Worm (Caenorhabditis elegans) whole organism, young adult: ENCODE results near the gene irld-11.

ENCODE experiments used
- B0019.2 ChIP-seq: fragments of 200-800 bp; sonication (Bioruptor generic); conservative IDR thresholded peaks from 2 replicates; pipeline ENCODE4 v1.3.6; 2022; ENCODE audit warnings: missing genetic modification reagents, missing genetic modification characterization, missing compliant biosample characterization
- B0336.3 ChIP-seq: fragments of 200-800 bp; sonication (Bioruptor generic); IDR thresholded peaks from 2 replicates; pipeline ENCODE4 v1.3.6; 2022; ENCODE audit warnings: missing genetic modification characterization, missing compliant biosample characterization
- C17E4.6 ChIP-seq: fragments of 200-800 bp; sonication (Bioruptor generic); IDR thresholded peaks from 2 replicates; pipeline ENCODE4 v1.3.6; 2022; ENCODE audit warnings: missing genetic modification reagents, missing genetic modification characterization, missing compliant biosample characterization
- F52B5.7 ChIP-seq: sonication (generic microtip); optimal IDR thresholded peaks from 2 replicates; lab custom pipeline; 2016; ENCODE audit warnings: mild to moderate bottlenecking, missing genetic modification characterization, missing compliant biosample characterization
- F57A8.1 ChIP-seq: fragments of 200-800 bp; sonication (Bioruptor generic); optimal IDR thresholded peaks from 2 replicates; lab custom pipeline; 2018; ENCODE audit warnings: mild to moderate bottlenecking, missing genetic modification characterization, moderate library complexity, missing compliant biosample characterization
- T26A5.8 ChIP-seq: sonication (generic microtip); optimal IDR thresholded peaks from 2 replicates; lab custom pipeline; 2016; ENCODE audit warnings: missing genetic modification characterization, missing compliant biosample characterization
- Y53G8AR.9 ChIP-seq: fragments of 200-800 bp; sonication (Bioruptor generic); conservative IDR thresholded peaks from 2 replicates; pipeline ENCODE4 v1.3.6; 2022; ENCODE audit warnings: missing genetic modification reagents, missing genetic modification characterization, missing compliant biosample characterization
- akir-1 ChIP-seq: fragments of 200-800 bp; sonication (Bioruptor generic); optimal IDR thresholded peaks from 2 replicates; lab custom pipeline; 2018; ENCODE audit warnings: mild to moderate bottlenecking, missing genetic modification characterization, moderate library complexity, missing compliant biosample characterization
- aptf-3 ChIP-seq: fragments of 200-800 bp; sonication (Bioruptor generic); IDR thresholded peaks from 2 replicates; pipeline ENCODE4 v1.3.6; 2022; ENCODE audit warnings: missing genetic modification characterization, missing compliant biosample characterization
- attf-5 ChIP-seq: fragments of 200-800 bp; sonication (Bioruptor generic); optimal IDR thresholded peaks from 2 replicates; lab custom pipeline; 2018; ENCODE audit warnings: mild to moderate bottlenecking, missing genetic modification characterization, missing compliant biosample characterization
- cebp-1 ChIP-seq, 2 experiments: fragments of 200-800 bp in 1 of 2; sonication (Bioruptor generic) in 1 of 2; sonication (generic microtip) in 1 of 2; IDR thresholded peaks in 1 of 2; optimal IDR thresholded peaks in 1 of 2; 2 replicates each; pipeline versions ENCODE4 v1.3.6 to Lab custom; 2017 to 2022; ENCODE audit warnings: missing compliant biosample characterization in 2 of 2, missing genetic modification characterization in 2 of 2, mild to moderate bottlenecking in 1 of 2, missing genetic modification reagents in 1 of 2, moderate library complexity in 1 of 2
- ceh-40 ChIP-seq: fragments of 200-800 bp; sonication (Bioruptor generic); IDR thresholded peaks from 2 replicates; pipeline ENCODE4 v1.3.6; 2022; ENCODE audit warnings: missing genetic modification characterization, missing compliant biosample characterization
- ceh-79 ChIP-seq: sonication (generic microtip); optimal IDR thresholded peaks from 2 replicates; lab custom pipeline; 2017; ENCODE audit warnings: mild to moderate bottlenecking, missing genetic modification characterization, missing compliant biosample characterization
- dpl-1 ChIP-seq: fragments of 150-350 bp; optimal IDR thresholded peaks from 2 replicates; lab custom pipeline; 2014; ENCODE audit warnings: missing biosample characterization, missing genetic modification reagents, missing genetic modification characterization
- efl-1 ChIP-seq: fragments of 150-350 bp; optimal IDR thresholded peaks from 2 replicates; lab custom pipeline; 2014; ENCODE audit warnings: missing biosample characterization, missing genetic modification reagents, missing genetic modification characterization
- him-1 ChIP-seq: sonication (generic microtip); optimal IDR thresholded peaks from 2 replicates; lab custom pipeline; 2016; ENCODE audit warnings: missing genotype, missing genetic modification reagents, missing genetic modification characterization, missing compliant biosample characterization
- hlh-26 ChIP-seq: fragments of 200-800 bp; sonication (Bioruptor generic); conservative IDR thresholded peaks from 2 replicates; pipeline ENCODE4 v1.3.6; 2022; ENCODE audit warnings: missing genetic modification reagents, missing genetic modification characterization, missing compliant biosample characterization
- hmg-1.2 ChIP-seq: fragments of 200-800 bp; sonication (Bioruptor generic); IDR thresholded peaks from 2 replicates; pipeline ENCODE4 v1.3.6; 2022; ENCODE audit warnings: missing genetic modification reagents, missing genetic modification characterization, missing compliant biosample characterization
- lag-1 ChIP-seq: fragments of 200-800 bp; sonication (Bioruptor generic); IDR thresholded peaks from 2 replicates; pipeline ENCODE4 v1.3.6; 2022; ENCODE audit warnings: missing genetic modification reagents, missing genetic modification characterization, missing compliant biosample characterization
- lin-26 ChIP-seq: fragments of 200-800 bp; sonication (Bioruptor generic); IDR thresholded peaks from 2 replicates; pipeline ENCODE4 v1.3.6; 2022; ENCODE audit warnings: missing genetic modification reagents, missing genetic modification characterization, missing compliant biosample characterization
- lin-40 ChIP-seq: sonication (generic microtip); optimal IDR thresholded peaks from 2 replicates; lab custom pipeline; 2016; ENCODE audit warnings: missing genetic modification characterization, mild to moderate bottlenecking, missing compliant biosample characterization, missing genotype, missing genetic modification reagents
- lsl-1 ChIP-seq: fragments of 200-800 bp; sonication (Bioruptor generic); optimal IDR thresholded peaks from 2 replicates; lab custom pipeline; 2018; ENCODE audit warnings: mild to moderate bottlenecking, missing genetic modification characterization, moderate library complexity, missing compliant biosample characterization
- nhr-27 ChIP-seq: fragments of 200-800 bp; sonication (Bioruptor generic); optimal IDR thresholded peaks from 2 replicates; lab custom pipeline; 2018; ENCODE audit warnings: mild to moderate bottlenecking, missing genetic modification characterization, moderate library complexity, missing compliant biosample characterization
- nhr-90 ChIP-seq: sonication (generic microtip); optimal IDR thresholded peaks from 2 replicates; lab custom pipeline; 2016; ENCODE audit warnings: missing genotype, mild to moderate bottlenecking, missing genetic modification characterization, missing compliant biosample characterization
- pha-4 ChIP-seq: fragments of 150-350 bp; sonication (generic microtip); optimal IDR thresholded peaks from 2 replicates; lab custom pipeline; 2014; ENCODE audit warnings: missing biosample characterization, missing genetic modification reagents, missing genetic modification characterization
- rpc-1 ChIP-seq, 2 experiments: fragments of 150-350 bp in 1 of 2; sonication (generic microtip) in 1 of 2; optimal IDR thresholded peaks; 2 replicates each; lab custom pipeline; 2014 to 2018; ENCODE audit warnings: missing biosample characterization in 1 of 2, missing genetic modification characterization in 1 of 2, missing genetic modification reagents in 1 of 2, missing genotype in 1 of 2
- sea-2 ChIP-seq: fragments of 200-800 bp; sonication (Bioruptor generic); IDR thresholded peaks from 2 replicates; pipeline ENCODE4 v1.3.6; 2022; ENCODE audit warnings: missing genetic modification characterization, missing compliant biosample characterization
- snpc-1.3 ChIP-seq: sonication (generic microtip); optimal IDR thresholded peaks from 2 replicates; lab custom pipeline; 2017; ENCODE audit warnings: missing genetic modification characterization, mild to moderate bottlenecking, missing compliant biosample characterization, antibody characterized with exemption, moderate library complexity, missing genotype, missing genetic modification reagents; ENCODE audit not compliant: insufficient read depth
- tbp1 ChIP-seq: fragments of 200-800 bp; sonication (Bioruptor generic); optimal IDR thresholded peaks from 2 replicates; lab custom pipeline; 2018; ENCODE audit warnings: mild to moderate bottlenecking, missing genetic modification characterization, missing compliant biosample characterization
- tlf-1 ChIP-seq: fragments of 200-800 bp; sonication (Bioruptor generic); optimal IDR thresholded peaks from 2 replicates; lab custom pipeline; 2018; ENCODE audit warnings: mild to moderate bottlenecking, missing genetic modification characterization, missing compliant biosample characterization
- ztf-26 ChIP-seq: sonication (generic microtip); optimal IDR thresholded peaks from 2 replicates; lab custom pipeline; 2017; ENCODE audit warnings: missing genetic modification characterization, missing compliant biosample characterization

The irld-11 gene

DNA sequence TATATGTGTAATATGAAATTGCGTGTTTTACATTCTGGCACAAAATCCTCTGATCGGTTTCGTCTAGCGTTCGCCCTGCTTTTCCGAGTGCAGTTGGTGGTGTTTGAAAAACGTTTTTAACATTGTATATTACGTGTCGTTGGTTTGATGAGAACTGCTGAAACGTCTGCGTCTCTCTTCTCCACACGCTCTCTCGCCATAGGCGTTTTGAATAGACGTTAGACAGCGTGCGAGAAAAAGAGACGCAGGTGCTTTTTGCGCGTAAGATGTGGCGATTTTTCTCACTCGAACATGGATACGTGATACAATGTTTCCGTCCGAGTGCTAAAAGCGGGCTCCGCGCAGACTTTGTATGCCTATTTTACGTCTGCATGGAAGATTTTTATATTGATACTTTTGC, 34.4 kb upstream of the irld-11 start:
- peak; percentile 95 for TF ChIP-seq hmg-1.2
- no peak for TF ChIP-seq nhr-90 (tag; lab: Kevin White, UChicago)

DNA sequence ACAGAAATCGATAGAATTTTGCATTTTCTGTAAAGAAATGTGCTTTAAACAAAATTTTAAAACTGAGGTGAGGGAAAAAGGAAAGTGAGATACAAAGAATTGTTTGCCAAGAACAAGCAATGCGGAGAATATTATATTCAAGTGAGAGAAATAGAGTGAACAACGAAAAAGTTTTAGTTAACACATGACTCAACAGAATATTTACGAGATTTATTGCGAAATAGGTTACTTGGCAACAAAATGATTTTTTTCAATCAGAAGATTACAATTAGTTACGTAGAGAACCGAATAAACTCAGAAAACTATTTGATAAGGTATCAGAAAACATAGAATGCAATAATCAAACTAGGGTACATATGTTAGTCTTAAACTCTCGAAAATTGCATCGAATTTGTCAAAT, 33.5 kb upstream of the irld-11 start, which contains the start of gene nhr-117:
Gene nhr-117 (minus strand): TSS at position 27 of the 400 bp plus-strand sequence.
- no peak for TF ChIP-seq snpc-1.3 (tag; lab: Kevin White, UChicago)
- no peak for TF ChIP-seq rpc-1 (optimal IDR thresholded peaks at IDR 0.05; lab: Kevin White, UChicago)
- no peak for TF ChIP-seq rpc-1 (tag; optimal IDR thresholded peaks at IDR 0.05; lab: Kevin White, UChicago)
- no peak for TF ChIP-seq lsl-1 (GFP tag; lab: Kevin White, UChicago)
- peak; percentile 86 for TF ChIP-seq cebp-1 (GFP tag; IDR thresholded peaks at IDR 0.05; lab: Robert Waterston, UW)
- peak; percentile 95 for TF ChIP-seq cebp-1 (tag; optimal IDR thresholded peaks at IDR 0.05; lab: Kevin White, UChicago)
- TF ChIP-seq attf-5 (GFP tag; lab: Kevin White, UChicago) = peak; percentile 1

DNA sequence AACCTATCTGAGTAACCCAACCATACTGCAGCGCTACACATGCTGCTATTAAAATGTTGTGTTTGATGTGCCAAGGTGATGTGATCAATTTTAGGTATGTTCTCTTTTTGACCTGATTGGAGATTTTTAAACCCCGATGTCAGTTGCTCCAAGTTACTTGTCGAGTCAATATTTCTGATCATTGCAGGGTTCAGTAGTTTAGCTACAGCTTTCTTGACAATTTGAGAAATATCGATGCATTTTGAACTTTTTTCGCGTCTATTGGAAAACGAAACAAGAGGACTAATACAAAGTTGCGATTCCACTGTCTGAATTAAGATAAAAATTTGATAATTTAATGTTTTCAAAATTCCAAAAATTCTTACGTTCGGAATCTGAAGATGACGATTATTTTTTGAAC, 31.5 kb upstream of the irld-11 start:
- TF ChIP-seq cebp-1 (GFP tag; IDR thresholded peaks at IDR 0.05; lab: Robert Waterston, UW) = no peak
- TF ChIP-seq cebp-1 (tag; optimal IDR thresholded peaks at IDR 0.05; lab: Kevin White, UChicago) = no peak
- no peak for TF ChIP-seq lag-1 (GFP tag; lab: Robert Waterston, UW)
- no peak for TF ChIP-seq B0336.3 (GFP tag; lab: Robert Waterston, UW)
- TF ChIP-seq tlf-1 (GFP tag; lab: Kevin White, UChicago) = no peak
- no peak for TF ChIP-seq pha-4 (tag; lab: Kevin White, UChicago)
- no peak for TF ChIP-seq nhr-27
- TF ChIP-seq dpl-1 (GFP tag; lab: Kevin White, UChicago) = no peak
- no peak for TF ChIP-seq akir-1 (GFP tag; lab: Kevin White, UChicago)
- no peak for TF ChIP-seq B0019.2

DNA sequence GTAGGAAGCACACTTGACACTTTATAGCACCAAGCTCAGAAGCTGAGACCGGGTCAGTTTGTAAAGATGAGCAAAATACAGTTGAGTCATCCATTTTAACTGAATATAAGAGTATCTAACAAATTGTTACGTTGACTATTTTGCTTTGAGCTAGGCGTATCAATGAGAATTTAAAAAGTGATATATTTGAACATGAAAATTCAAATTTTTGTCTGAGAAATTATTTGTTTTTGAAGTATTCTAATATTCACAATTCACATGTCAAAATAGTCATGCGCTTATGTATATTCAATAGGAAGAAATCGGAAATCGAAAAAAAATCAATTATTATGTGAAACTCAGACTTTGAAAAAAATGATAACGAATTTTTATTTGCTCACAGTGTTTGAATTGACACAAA, 30.6 kb upstream of the irld-11 start, which contains the start of gene nhr-110:
Gene nhr-110 (minus strand): TSS at position 101 of the 400 bp plus-strand sequence.
- TF ChIP-seq hlh-26 (no peak), sea-2 (GFP tag; lab: Robert Waterston, UW) (no peak), T26A5.8 (tag; lab: Kevin White, UChicago) (no peak), F57A8.1 (GFP tag; lab: Kevin White, UChicago) (no peak), aptf-3 (GFP tag; lab: Robert Waterston, UW) (no peak), Y53G8AR.9 (no peak), F52B5.7 (tag; lab: Kevin White, UChicago) (no peak), ceh-79 (tag; lab: Kevin White, UChicago) (no peak), ztf-26 (tag; lab: Kevin White, UChicago) (no peak)

DNA sequence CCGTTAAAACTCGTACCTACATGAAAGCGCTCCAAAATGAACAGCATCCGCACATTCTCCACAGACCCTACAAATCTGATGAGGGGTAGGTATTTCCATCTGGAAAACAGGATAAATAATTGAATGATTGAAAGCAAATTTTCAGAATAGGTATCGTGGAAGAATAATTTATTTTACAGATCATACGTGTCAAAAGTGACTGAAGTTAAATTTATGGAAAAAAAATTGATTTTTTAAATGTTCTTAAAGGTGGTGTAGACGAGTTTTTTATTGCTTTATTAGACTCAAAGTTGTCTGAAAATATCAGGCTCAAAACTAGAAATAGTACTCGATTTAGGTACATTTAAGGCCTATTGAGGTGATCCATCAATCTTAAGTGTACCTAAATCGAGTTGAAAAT, 28.2 kb upstream of the irld-11 start, which contains the start of gene nhr-237:
Gene nhr-237 (minus strand): TSS at position 101 of the 400 bp plus-strand sequence.
- TF ChIP-seq attf-5 (GFP tag; lab: Kevin White, UChicago) = no peak
- TF ChIP-seq C17E4.6 (GFP tag; lab: Robert Waterston, UW) = no peak
- no peak for TF ChIP-seq ceh-79 (tag; lab: Kevin White, UChicago)
- TF ChIP-seq ceh-40 (GFP tag; lab: Robert Waterston, UW) = no peak
- TF ChIP-seq tbp1 (GFP tag; lab: Kevin White, UChicago) = no peak
- no peak for TF ChIP-seq him-1
- no peak for TF ChIP-seq sea-2 (GFP tag; lab: Robert Waterston, UW)
- TF ChIP-seq efl-1 = no peak
- TF ChIP-seq, all 124 proteins: peak for 0

DNA sequence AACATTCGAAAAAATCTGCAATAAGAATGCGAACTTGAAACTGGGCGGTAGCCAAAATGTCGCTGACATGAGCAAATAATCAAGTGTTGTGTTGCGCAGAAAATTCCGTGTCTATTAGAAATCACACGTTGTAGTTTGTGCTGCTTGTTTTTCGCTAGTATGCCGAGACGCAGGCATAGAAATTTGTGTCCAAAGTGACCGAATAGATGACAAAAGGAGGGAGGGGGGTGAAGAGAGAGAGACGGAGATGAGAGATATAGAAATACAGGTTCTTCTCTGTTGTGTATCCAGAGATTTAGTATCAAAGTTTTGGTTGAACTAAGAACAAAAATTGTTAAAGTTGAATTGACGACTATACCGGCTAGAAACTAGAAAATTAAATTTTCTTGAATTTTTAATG, 27.7 kb upstream of the irld-11 start:
- TF ChIP-seq sea-2 (GFP tag; lab: Robert Waterston, UW) = no peak
- 0 out of 2 replicates have a peak, but pooled peaks have one; percentile 25 for TF ChIP-seq Y53G8AR.9
- peak; percentile 40; the same call in 1 of the 2 replicates for TF ChIP-seq lin-26 (GFP tag; lab: Robert Waterston, UW)
- peak; percentile 22 for TF ChIP-seq lin-40 (tag; lab: Kevin White, UChicago)
